Worm (Caenorhabditis elegans) whole organism, L1 larva: ENCODE results near the gene F20G2.5.

ENCODE experiments used
- C04F5.9 ChIP-seq: sonication (generic microtip); optimal IDR thresholded peaks from 2 replicates; lab custom pipeline; 2016; ENCODE audit warnings: missing genetic modification characterization, missing compliant biosample characterization
- C16A3.4 ChIP-seq: fragments of 150-350 bp; optimal IDR thresholded peaks from 2 replicates; lab custom pipeline; 2014; ENCODE audit warnings: missing biosample characterization, missing genetic modification characterization
- C34B4.2 ChIP-seq: sonication (generic microtip); optimal IDR thresholded peaks from 2 replicates; lab custom pipeline; 2017; ENCODE audit warnings: mild to moderate bottlenecking, missing genetic modification characterization, missing compliant biosample characterization
- Y116A8C.19 ChIP-seq: sonication (generic microtip); optimal IDR thresholded peaks from 2 replicates; lab custom pipeline; 2016; ENCODE audit warnings: missing compliant biosample characterization, missing genetic modification characterization, borderline replicate concordance
- aha-1 ChIP-seq: fragments of 150-350 bp; optimal IDR thresholded peaks from 2 replicates; lab custom pipeline; 2014; ENCODE audit warnings: missing biosample characterization, missing genetic modification characterization
- aly-2 ChIP-seq: fragments of 150-350 bp; optimal IDR thresholded peaks from 2 replicates; lab custom pipeline; 2014; ENCODE audit warnings: missing biosample characterization, missing genetic modification characterization
- ama-1 ChIP-seq: fragments of 150-350 bp; optimal IDR thresholded peaks from 2 replicates; lab custom pipeline; 2014
- ceh-88 ChIP-seq: fragments of 200-800 bp; sonication (Bioruptor generic); IDR thresholded peaks from 2 replicates; pipeline ENCODE4 v1.3.6; 2022; ENCODE audit warnings: missing genetic modification characterization, missing compliant biosample characterization
- ceh-90 ChIP-seq: sonication (generic microtip); optimal IDR thresholded peaks from 2 replicates; lab custom pipeline; 2016; ENCODE audit warnings: missing genetic modification characterization, missing compliant biosample characterization
- dpl-1 ChIP-seq, 3 experiments: fragments of 150-350 bp in 2 of 3; sonication (generic microtip) in 1 of 3; optimal IDR thresholded peaks; 2 replicates each; lab custom pipeline; 2014 to 2017; ENCODE audit warnings: missing biosample characterization in 3 of 3, missing genetic modification characterization in 3 of 3, missing genetic modification reagents in 3 of 3
- dsc-1 ChIP-seq: sonication (generic microtip); optimal IDR thresholded peaks from 2 replicates; lab custom pipeline; 2016; ENCODE audit warnings: mild to moderate bottlenecking, missing genetic modification characterization, missing compliant biosample characterization
- efl-1 ChIP-seq, 4 experiments: fragments of 150-350 bp; optimal IDR thresholded peaks in 3 of 4; peaks in 1 of 4; 1 replicate in 1 of 4; 2 replicates in 3 of 4; lab custom pipeline; 2014; ENCODE audit warnings: missing biosample characterization in 2 of 4, missing genetic modification characterization in 2 of 4, missing genetic modification reagents in 2 of 4
- egl-13 ChIP-seq: sonication (generic microtip); optimal IDR thresholded peaks from 2 replicates; lab custom pipeline; 2016; ENCODE audit warnings: missing genotype, missing genetic modification reagents, missing genetic modification characterization, missing compliant biosample characterization
- egl-27 ChIP-seq, 2 experiments: fragments of 150-350 bp in 1 of 2; sonication (generic microtip); optimal IDR thresholded peaks; 3 replicates each; lab custom pipeline; 2017 to 2018; ENCODE audit warnings: missing biosample characterization in 2 of 2, missing genetic modification characterization in 2 of 2, missing genetic modification reagents in 2 of 2
- elt-2 ChIP-seq: sonication (generic microtip); optimal IDR thresholded peaks from 2 replicates; lab custom pipeline; 2016; ENCODE audit warnings: missing genetic modification characterization, mild to moderate bottlenecking, inconsistent platforms, missing compliant biosample characterization, missing genetic modification reagents
- elt-3 ChIP-seq, 6 experiments: fragments of 150-350 bp in 1 of 6; sonication (generic microtip); optimal IDR thresholded peaks; 2 replicates each; lab custom pipeline; 2017 to 2018; ENCODE audit warnings: missing biosample characterization in 6 of 6, missing genetic modification characterization in 6 of 6, inconsistent platforms in 1 of 6
- fkh-10 ChIP-seq: sonication (generic microtip); optimal IDR thresholded peaks from 2 replicates; lab custom pipeline; 2017; ENCODE audit warnings: missing biosample characterization, missing genetic modification reagents, missing genetic modification characterization
- fkh-4 ChIP-seq: sonication (generic microtip); optimal IDR thresholded peaks from 2 replicates; lab custom pipeline; 2016; ENCODE audit warnings: missing compliant biosample characterization, missing genetic modification characterization, borderline replicate concordance
- fos-1 ChIP-seq: fragments of 150-350 bp; optimal IDR thresholded peaks from 2 replicates; lab custom pipeline; 2014; ENCODE audit warnings: missing biosample characterization, missing genetic modification characterization
- hlh-17 ChIP-seq: fragments of 200-800 bp; sonication (Bioruptor generic); optimal IDR thresholded peaks from 2 replicates; lab custom pipeline; 2018; ENCODE audit warnings: missing genetic modification characterization, mild to moderate bottlenecking, missing compliant biosample characterization, moderate library complexity, borderline replicate concordance
- hlh-4 ChIP-seq: sonication (generic microtip); optimal IDR thresholded peaks from 2 replicates; lab custom pipeline; 2016; ENCODE audit warnings: mild to moderate bottlenecking, missing genetic modification characterization, missing compliant biosample characterization
- isw-1 ChIP-seq: fragments of 200-800 bp; sonication (Bioruptor generic); IDR thresholded peaks from 2 replicates; pipeline ENCODE4 v1.3.6; 2022; ENCODE audit warnings: missing genetic modification characterization, missing compliant biosample characterization
- jun-1 ChIP-seq: fragments of 150-350 bp; optimal IDR thresholded peaks from 2 replicates; lab custom pipeline; 2014; ENCODE audit warnings: missing biosample characterization, missing genetic modification reagents, missing genetic modification characterization
- lin-14 ChIP-seq: fragments of 200-800 bp; sonication (Bioruptor generic); optimal IDR thresholded peaks from 2 replicates; lab custom pipeline; 2018; ENCODE audit warnings: mild to moderate bottlenecking, missing genetic modification characterization, moderate library complexity, missing compliant biosample characterization
- lin-35 ChIP-seq, 2 experiments: fragments of 150-350 bp; optimal IDR thresholded peaks; 2 replicates each; lab custom pipeline; 2014; ENCODE audit warnings: missing biosample characterization in 2 of 2, missing genetic modification characterization in 2 of 2, missing genetic modification reagents in 2 of 2
- lsy-2 ChIP-seq, 2 experiments: fragments of 150-350 bp; optimal IDR thresholded peaks; 2 replicates each; lab custom pipeline; 2014; ENCODE audit warnings: missing biosample characterization in 2 of 2, missing genetic modification characterization in 2 of 2
- mab-9 ChIP-seq: fragments of 200-800 bp; sonication (Bioruptor generic); IDR thresholded peaks from 2 replicates; pipeline ENCODE4 v1.3.6; 2022; ENCODE audit warnings: missing genetic modification reagents, missing genetic modification characterization, missing compliant biosample characterization
- mep-1 ChIP-seq: fragments of 150-350 bp; optimal IDR thresholded peaks from 2 replicates; lab custom pipeline; 2014; ENCODE audit warnings: missing biosample characterization, missing genetic modification characterization
- nhr-12 ChIP-seq: sonication (generic microtip); optimal IDR thresholded peaks from 2 replicates; lab custom pipeline; 2017; ENCODE audit warnings: missing biosample characterization, missing genetic modification characterization
- nhr-19 ChIP-seq: fragments of 200-800 bp; sonication (Bioruptor generic); conservative IDR thresholded peaks from 2 replicates; pipeline ENCODE4 v1.3.6; 2022; ENCODE audit warnings: missing genetic modification characterization, missing compliant biosample characterization
- nhr-237 ChIP-seq: fragments of 150-350 bp; optimal IDR thresholded peaks from 2 replicates; lab custom pipeline; 2014; ENCODE audit warnings: missing biosample characterization, missing genetic modification characterization
- nhr-28 ChIP-seq: fragments of 150-350 bp; optimal IDR thresholded peaks from 2 replicates; lab custom pipeline; 2014; ENCODE audit warnings: missing biosample characterization, missing genetic modification characterization
- nhr-71 ChIP-seq: sonication (generic microtip); optimal IDR thresholded peaks from 2 replicates; lab custom pipeline; 2016; ENCODE audit warnings: mild to moderate bottlenecking, missing genetic modification characterization, moderate library complexity, missing compliant biosample characterization
- nhr-85 ChIP-seq: sonication (generic microtip); peaks from one replicate; lab custom pipeline; 2016; ENCODE audit warnings: missing genetic modification characterization, inconsistent platforms, missing compliant biosample characterization
- pag-3 ChIP-seq: sonication (generic microtip); optimal IDR thresholded peaks from 2 replicates; lab custom pipeline; 2017; ENCODE audit warnings: missing genetic modification characterization, mild to moderate bottlenecking, missing compliant biosample characterization, antibody characterized with exemption, borderline replicate concordance; ENCODE audit not compliant: insufficient read depth
- pax-3 ChIP-seq: fragments of 200-800 bp; sonication (Bioruptor generic); optimal IDR thresholded peaks from 2 replicates; lab custom pipeline; 2018; ENCODE audit warnings: mild to moderate bottlenecking, missing genetic modification characterization, moderate library complexity, missing compliant biosample characterization
- skn-1 ChIP-seq: fragments of 150-350 bp; optimal IDR thresholded peaks from 2 replicates; lab custom pipeline; 2014; ENCODE audit warnings: missing biosample characterization, missing genetic modification characterization
- snpc-4 ChIP-seq: fragments of 150-350 bp; optimal IDR thresholded peaks from 2 replicates; lab custom pipeline; 2014; ENCODE audit warnings: missing biosample characterization, missing genetic modification characterization
- snu-23 ChIP-seq: sonication (generic microtip); optimal IDR thresholded peaks from 2 replicates; lab custom pipeline; 2016; ENCODE audit warnings: missing genetic modification characterization, missing compliant biosample characterization
- sox-4 ChIP-seq: sonication (generic microtip); optimal IDR thresholded peaks from 2 replicates; lab custom pipeline; 2016; ENCODE audit warnings: missing genetic modification characterization, missing compliant biosample characterization
- sptf-1 ChIP-seq: fragments of 150-350 bp; optimal IDR thresholded peaks from 2 replicates; lab custom pipeline; 2014; ENCODE audit warnings: missing biosample characterization, missing genetic modification characterization
- sup-37 ChIP-seq: fragments of 200-800 bp; sonication (Bioruptor generic); optimal IDR thresholded peaks from 2 replicates; lab custom pipeline; 2018; ENCODE audit warnings: mild to moderate bottlenecking, missing genetic modification characterization, missing compliant biosample characterization
- tbx-2 ChIP-seq: sonication (generic microtip); optimal IDR thresholded peaks from 2 replicates; lab custom pipeline; 2016; ENCODE audit warnings: missing genetic modification characterization, missing compliant biosample characterization
- tlp-1 ChIP-seq: fragments of 150-350 bp; optimal IDR thresholded peaks from 2 replicates; lab custom pipeline; 2014; ENCODE audit warnings: missing biosample characterization, missing genetic modification characterization
- unc-130 ChIP-seq: fragments of 150-350 bp; optimal IDR thresholded peaks from 2 replicates; lab custom pipeline; 2017; ENCODE audit warnings: missing biosample characterization, missing genetic modification characterization, inconsistent platforms
- unc-30 ChIP-seq: sonication (generic microtip); optimal IDR thresholded peaks from 2 replicates; lab custom pipeline; 2017; ENCODE audit warnings: missing biosample characterization, missing genetic modification characterization
- unc-86 ChIP-seq: sonication (generic microtip); optimal IDR thresholded peaks from 2 replicates; lab custom pipeline; 2016; ENCODE audit warnings: missing genetic modification characterization, missing compliant biosample characterization
- unc-98 ChIP-seq: fragments of 200-800 bp; sonication (Bioruptor generic); IDR thresholded peaks from 2 replicates; pipeline ENCODE4 v1.3.6; 2022; ENCODE audit warnings: missing genetic modification characterization, missing compliant biosample characterization
- vab-15 ChIP-seq: sonication (generic microtip); optimal IDR thresholded peaks from 2 replicates; lab custom pipeline; 2017; ENCODE audit warnings: missing genotype, mild to moderate bottlenecking, missing genetic modification characterization, missing compliant biosample characterization
- zip-4 ChIP-seq: fragments of 200-800 bp; sonication (Bioruptor generic); optimal IDR thresholded peaks from 2 replicates; lab custom pipeline; 2018; ENCODE audit warnings: mild to moderate bottlenecking, missing genetic modification characterization, moderate library complexity, missing compliant biosample characterization
- ztf-11 ChIP-seq, 2 experiments: sonication (generic microtip); optimal IDR thresholded peaks; 2 replicates each; lab custom pipeline; 2016 to 2017; ENCODE audit warnings: missing genetic modification characterization in 2 of 2, missing biosample characterization in 1 of 2, missing compliant biosample characterization in 1 of 2
- ztf-4 ChIP-seq: fragments of 150-350 bp; optimal IDR thresholded peaks from 2 replicates; lab custom pipeline; 2014; ENCODE audit warnings: missing biosample characterization, missing genetic modification characterization

F20G2.5 gene

ce11 chrV:13787948-13788681, 16.8 kb downstream of the F20G2.5 start (continued):
- TF ChIP-seq zip-4 (no peak), skn-1 (tag; lab: Kevin White, UChicago) (no peak), egl-27 (tag; optimal IDR thresholded peaks at IDR 0.05; lab: Kevin White, UChicago) (no peak), ceh-88 (no peak), ama-1 (lab: Kevin White, UChicago) (peak; percentile 23), elt-2 (tag; lab: Kevin White, UChicago) (peak; percentile 23), sox-4 (no peak), unc-98 (GFP tag; lab: Robert Waterston, UW) (no peak), mep-1 (tag; lab: Kevin White, UChicago) (peak; percentile 51), ceh-90 (no peak), nhr-85 (tag; lab: Kevin White, UChicago) (peak; percentile 95), isw-1 (GFP tag; lab: Robert Waterston, UW) (no peak), nhr-71 (tag; lab: Kevin White, UChicago) (peak; percentile 80), dpl-1 (GFP tag; optimal IDR thresholded peaks at IDR 0.05; lab: Kevin White, UChicago) (peak in 1 of 3 experiments; percentile 48), snpc-4 (no peak), C04F5.9 (tag; lab: Kevin White, UChicago) (no peak), dsc-1 (no peak), ztf-4 (tag; lab: Kevin White, UChicago) (peak; percentile 57), unc-86 (tag; lab: Kevin White, UChicago) (no peak), unc-30 (tag; lab: Kevin White, UChicago) (no peak), C16A3.4 (tag; lab: Kevin White, UChicago) (peak; percentile 26), fkh-4 (tag; lab: Kevin White, UChicago) (no peak), jun-1 (tag; lab: Kevin White, UChicago) (no peak), lin-35 (GFP tag; optimal IDR thresholded peaks at IDR 0.05; lab: Kevin White, UChicago) (peak in 1 of 2 experiments; percentile 34), lsy-2 (tag; optimal IDR thresholded peaks at IDR 0.05; lab: Kevin White, UChicago) (peak in 1 of 2 experiments; percentile 57), lin-14 (GFP tag; lab: Kevin White, UChicago) (peak; percentile 75), sptf-1 (no peak), fkh-10 (GFP tag; lab: Kevin White, UChicago) (no peak), tbx-2 (no peak), nhr-19 (peak; percentile 69), aly-2 (tag; lab: Kevin White, UChicago) (no peak), ztf-11 (tag; optimal IDR thresholded peaks at IDR 0.05; lab: Kevin White, UChicago) (no peak), egl-13 (tag; lab: Kevin White, UChicago) (no peak), vab-15 (no peak), mab-9 (GFP tag; lab: Robert Waterston, UW) (no peak), nhr-12 (tag; lab: Kevin White, UChicago) (no peak), pax-3 (tag; lab: Kevin White, UChicago) (no peak), unc-130 (tag; lab: Kevin White, UChicago) (peak; percentile 24), hlh-4 (tag; lab: Kevin White, UChicago) (no peak), hlh-17 (no peak), snu-23 (GFP tag; lab: Kevin White, UChicago) (peak; percentile 67), sup-37 (GFP tag; lab: Kevin White, UChicago) (no peak), Y116A8C.19 (tag; lab: Kevin White, UChicago) (no peak), fos-1 (tag; lab: Kevin White, UChicago) (no peak), elt-3 (tag; optimal IDR thresholded peaks at IDR 0.05; lab: Kevin White, UChicago) (peak in 1 of 6 experiments; percentile 15), efl-1 (optimal IDR thresholded peaks at IDR 0.05; lab: Kevin White, UChicago) (no peak), efl-1 (GFP tag; optimal IDR thresholded peaks at IDR 0.05 in 1 of 2; lab: Kevin White, UChicago) (peak in 1 of 2 experiments; percentile 91), tlp-1 (tag; lab: Kevin White, UChicago) (no peak), C34B4.2 (tag; lab: Kevin White, UChicago) (no peak), aha-1 (tag; lab: Kevin White, UChicago) (no peak), nhr-237 (tag; lab: Kevin White, UChicago) (no peak), pag-3 (tag; lab: Kevin White, UChicago) (no peak), nhr-28 (tag; lab: Kevin White, UChicago) (no peak)
